Worm (Caenorhabditis elegans) whole organism, L4/young adult: ENCODE results near the gene nhr-138.

ENCODE experiments used
- W03F9.2 ChIP-seq: fragments of 150-350 bp; optimal IDR thresholded peaks from 2 replicates; lab custom pipeline; 2014; ENCODE audit warnings: missing biosample characterization, missing genetic modification characterization
- him-1 ChIP-seq: sonication (generic microtip); optimal IDR thresholded peaks from 2 replicates; lab custom pipeline; 2016; ENCODE audit warnings: missing genotype, missing genetic modification reagents, missing genetic modification characterization, missing compliant biosample characterization

DNA sequence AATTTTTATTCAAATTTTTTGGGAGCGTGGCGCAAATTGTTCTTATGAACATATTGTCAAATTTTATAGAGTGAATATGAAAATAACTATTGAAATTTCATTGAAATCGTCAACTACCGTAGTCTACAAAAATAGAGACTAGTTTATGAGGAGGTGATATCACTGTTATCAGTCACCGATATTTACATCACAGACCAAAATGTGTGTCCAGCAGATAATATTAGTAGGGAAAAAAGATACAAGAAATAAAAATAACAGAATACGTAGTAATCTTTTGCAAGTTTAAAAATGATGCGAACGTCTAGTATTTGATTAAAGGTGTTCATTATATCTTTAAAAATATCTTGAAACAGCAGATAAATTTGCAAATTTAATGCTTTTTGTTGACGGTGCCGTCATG, 45.8 kb upstream of the nhr-138 start:
- no peak for TF ChIP-seq W03F9.2 (tag; lab: Kevin White, UChicago)
- TF ChIP-seq him-1 (tag; lab: Kevin White, UChicago): no peak
